Worm (Caenorhabditis elegans) whole organism, young adult: ENCODE results near the gene F29C12.6.
"Not testable (repeated sequence)": the region's sequence is repeated elsewhere in the genome, so short reads cannot be mapped to it uniquely, and the experiment has no call there.

Experiments
- F33H1.4 ChIP-seq: fragments of 200-800 bp; sonication (Bioruptor generic); IDR thresholded peaks from 2 replicates; pipeline ENCODE4 v1.3.6; 2022; ENCODE audit warnings: missing genetic modification reagents, missing genetic modification characterization, missing compliant biosample characterization
- F39B2.1 ChIP-seq: fragments of 200-800 bp; sonication (Bioruptor generic); IDR thresholded peaks from 2 replicates; pipeline ENCODE4 v1.3.6; 2022; ENCODE audit warnings: missing genetic modification reagents, missing genetic modification characterization, missing compliant biosample characterization
- F49E8.2 ChIP-seq: sonication (generic microtip); optimal IDR thresholded peaks from 3 replicates; lab custom pipeline; 2017; ENCODE audit warnings: missing genetic modification characterization, mild to moderate bottlenecking, missing compliant biosample characterization, antibody characterized with exemption, moderate library complexity; ENCODE audit not compliant: insufficient read depth
- F55B11.4 ChIP-seq: sonication (generic microtip); optimal IDR thresholded peaks from 2 replicates; lab custom pipeline; 2016; ENCODE audit warnings: missing compliant biosample characterization, missing genetic modification characterization, borderline replicate concordance; ENCODE audit not compliant: insufficient read depth
- K11D2.4 ChIP-seq: fragments of 200-800 bp; sonication (Bioruptor generic); IDR thresholded peaks from 2 replicates; pipeline ENCODE4 v1.3.6; 2022; ENCODE audit warnings: missing genetic modification reagents, missing genetic modification characterization, missing compliant biosample characterization
- K12H6.12 ChIP-seq: fragments of 200-800 bp; sonication (Bioruptor generic); optimal IDR thresholded peaks from 2 replicates; lab custom pipeline; 2018; ENCODE audit warnings: mild to moderate bottlenecking, missing genetic modification characterization, missing compliant biosample characterization
- T26A5.8 ChIP-seq: sonication (generic microtip); optimal IDR thresholded peaks from 2 replicates; lab custom pipeline; 2016; ENCODE audit warnings: missing genetic modification characterization, missing compliant biosample characterization
- Y56A3A.18 ChIP-seq: fragments of 200-800 bp; sonication (Bioruptor generic); IDR thresholded peaks from 2 replicates; pipeline ENCODE4 v1.3.6; 2022; ENCODE audit warnings: missing genetic modification reagents, missing genetic modification characterization, missing compliant biosample characterization
- Y95B8A.8 ChIP-seq: fragments of 200-800 bp; sonication (Bioruptor generic); IDR thresholded peaks from 2 replicates; pipeline ENCODE4 v1.3.6; 2022; ENCODE audit warnings: missing genetic modification reagents, missing genetic modification characterization, missing compliant biosample characterization
- aptf-2 ChIP-seq: fragments of 200-800 bp; sonication (Bioruptor generic); conservative IDR thresholded peaks from 2 replicates; pipeline ENCODE4 v1.3.6; 2022; ENCODE audit warnings: missing genetic modification reagents, missing genetic modification characterization, missing compliant biosample characterization
- atf-7 ChIP-seq: sonication (generic microtip); optimal IDR thresholded peaks from 2 replicates; lab custom pipeline; 2017; ENCODE audit warnings: mild to moderate bottlenecking, missing genetic modification characterization, missing compliant biosample characterization
- athp-1 ChIP-seq: sonication (generic microtip); optimal IDR thresholded peaks from 2 replicates; lab custom pipeline; 2017; ENCODE audit warnings: mild to moderate bottlenecking, missing genetic modification characterization, missing compliant biosample characterization
- ceh-40 ChIP-seq: fragments of 200-800 bp; sonication (Bioruptor generic); IDR thresholded peaks from 2 replicates; pipeline ENCODE4 v1.3.6; 2022; ENCODE audit warnings: missing genetic modification characterization, missing compliant biosample characterization
- ceh-58 ChIP-seq: fragments of 200-800 bp; sonication (Bioruptor generic); IDR thresholded peaks from 2 replicates; pipeline ENCODE4 v1.3.6; 2022; ENCODE audit warnings: missing genetic modification characterization, missing compliant biosample characterization
- chd-7 ChIP-seq: sonication (generic microtip); optimal IDR thresholded peaks from 2 replicates; lab custom pipeline; 2016; ENCODE audit warnings: mild to moderate bottlenecking, missing genetic modification characterization, moderate library complexity, missing compliant biosample characterization
- die-1 ChIP-seq: sonication (generic microtip); optimal IDR thresholded peaks from 2 replicates; lab custom pipeline; 2016; ENCODE audit warnings: missing genotype, mild to moderate bottlenecking, missing genetic modification characterization, missing compliant biosample characterization
- dpl-1 ChIP-seq: fragments of 150-350 bp; optimal IDR thresholded peaks from 2 replicates; lab custom pipeline; 2014; ENCODE audit warnings: missing biosample characterization, missing genetic modification reagents, missing genetic modification characterization
- efl-1 ChIP-seq: fragments of 150-350 bp; optimal IDR thresholded peaks from 2 replicates; lab custom pipeline; 2014; ENCODE audit warnings: missing biosample characterization, missing genetic modification reagents, missing genetic modification characterization
- ets-4 ChIP-seq: fragments of 200-800 bp; sonication (Bioruptor generic); optimal IDR thresholded peaks from 2 replicates; lab custom pipeline; 2018; ENCODE audit warnings: mild to moderate bottlenecking, missing genetic modification characterization, missing compliant biosample characterization
- fkh-3 ChIP-seq: sonication (generic microtip); optimal IDR thresholded peaks from 2 replicates; lab custom pipeline; 2016; ENCODE audit warnings: mild to moderate bottlenecking, missing genetic modification characterization, missing compliant biosample characterization
- him-1 ChIP-seq: sonication (generic microtip); optimal IDR thresholded peaks from 2 replicates; lab custom pipeline; 2016; ENCODE audit warnings: missing genotype, missing genetic modification reagents, missing genetic modification characterization, missing compliant biosample characterization
- hlh-12 ChIP-seq: sonication (generic microtip); optimal IDR thresholded peaks from 2 replicates; lab custom pipeline; 2016; ENCODE audit warnings: missing genetic modification characterization, missing compliant biosample characterization
- hrde-1 ChIP-seq: sonication (generic microtip); optimal IDR thresholded peaks from 2 replicates; lab custom pipeline; 2016; ENCODE audit warnings: missing genetic modification characterization, mild to moderate bottlenecking, missing compliant biosample characterization, moderate library complexity, missing genotype, missing genetic modification reagents, borderline replicate concordance
- lin-35 ChIP-seq, 3 experiments: fragments of 150-350 bp in 2 of 3; sonication (generic microtip) in 1 of 3; optimal IDR thresholded peaks; 2 replicates each; lab custom pipeline; 2014 to 2018; ENCODE audit warnings: missing biosample characterization in 3 of 3, missing genetic modification characterization in 3 of 3, missing genetic modification reagents in 3 of 3
- lin-54 ChIP-seq: fragments of 200-800 bp; sonication (Bioruptor generic); optimal IDR thresholded peaks from 2 replicates; lab custom pipeline; 2018; ENCODE audit warnings: mild to moderate bottlenecking, missing genetic modification characterization, missing compliant biosample characterization
- lsl-1 ChIP-seq: fragments of 200-800 bp; sonication (Bioruptor generic); optimal IDR thresholded peaks from 2 replicates; lab custom pipeline; 2018; ENCODE audit warnings: mild to moderate bottlenecking, missing genetic modification characterization, moderate library complexity, missing compliant biosample characterization
- madf-10 ChIP-seq: sonication (generic microtip); optimal IDR thresholded peaks from 2 replicates; lab custom pipeline; 2016; ENCODE audit warnings: mild to moderate bottlenecking, missing genetic modification characterization, missing compliant biosample characterization
- madf-6 ChIP-seq: fragments of 200-800 bp; sonication (Bioruptor generic); IDR thresholded peaks from 2 replicates; pipeline ENCODE4 v1.3.6; 2022; ENCODE audit warnings: missing genetic modification reagents, missing genetic modification characterization, missing compliant biosample characterization
- nfya-2 ChIP-seq: fragments of 200-800 bp; sonication (Bioruptor generic); IDR thresholded peaks from 2 replicates; pipeline ENCODE4 v1.3.6; 2022; ENCODE audit warnings: missing genetic modification reagents, missing genetic modification characterization, missing compliant biosample characterization
- rcor-1 ChIP-seq: fragments of 200-800 bp; sonication (Bioruptor generic); IDR thresholded peaks from 2 replicates; pipeline ENCODE4 v1.3.6; 2022; ENCODE audit warnings: missing genetic modification reagents, missing genetic modification characterization, missing compliant biosample characterization
- snpc-4 ChIP-seq, 5 experiments: fragments of 150-350 bp in 1 of 5; sonication (generic microtip) in 4 of 5; optimal IDR thresholded peaks; 2 replicates each; lab custom pipeline; 2014 to 2018; ENCODE audit warnings: missing genetic modification characterization in 5 of 5, missing biosample characterization in 3 of 5, antibody characterized with exemption in 2 of 5, mild to moderate bottlenecking in 2 of 5, missing compliant biosample characterization in 2 of 5, missing genotype in 2 of 5, moderate library complexity in 2 of 5, missing genetic modification reagents in 1 of 5
- somi-1 ChIP-seq: fragments of 200-800 bp; sonication (Bioruptor generic); optimal IDR thresholded peaks from 2 replicates; lab custom pipeline; 2018; ENCODE audit warnings: mild to moderate bottlenecking, missing genetic modification characterization, missing compliant biosample characterization
- tbx-9 ChIP-seq: sonication (generic microtip); optimal IDR thresholded peaks from 2 replicates; lab custom pipeline; 2016; ENCODE audit warnings: borderline replicate concordance, missing genetic modification characterization, inconsistent platforms, missing compliant biosample characterization
- unc-130 ChIP-seq: sonication (generic microtip); optimal IDR thresholded peaks from 2 replicates; lab custom pipeline; 2016; ENCODE audit warnings: missing genetic modification reagents, missing genetic modification characterization, missing compliant biosample characterization
- zim-3 ChIP-seq: sonication (generic microtip); optimal IDR thresholded peaks from 2 replicates; lab custom pipeline; 2017; ENCODE audit warnings: mild to moderate bottlenecking, missing genetic modification characterization, moderate library complexity, missing compliant biosample characterization
- ztf-6 ChIP-seq: fragments of 200-800 bp; sonication (Bioruptor generic); IDR thresholded peaks from 2 replicates; pipeline ENCODE4 v1.3.6; 2022; ENCODE audit warnings: missing genetic modification reagents, missing genetic modification characterization, missing compliant biosample characterization

The F29C12.6 gene

DNA sequence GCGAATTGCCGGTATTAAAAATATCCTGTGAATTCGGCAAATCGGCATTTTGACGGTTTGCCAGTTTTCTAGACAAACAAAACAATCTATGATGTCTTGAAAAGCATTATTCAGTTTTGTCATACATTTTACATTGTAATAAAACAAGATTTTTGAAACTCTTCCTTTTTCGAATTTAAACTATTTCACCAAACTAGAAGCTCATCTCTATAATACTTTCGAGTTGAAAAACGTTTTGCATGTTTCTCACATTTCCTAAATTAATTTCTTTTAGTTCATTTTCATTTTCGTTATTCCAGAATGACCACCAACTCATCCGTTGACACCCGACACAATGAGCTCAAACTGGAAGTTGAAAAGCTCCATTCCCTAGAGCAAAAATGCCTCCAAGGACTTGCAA is at the start of gene F29C12.6:
Gene F29C12.6, plus strand, starts transcription at position 301 of the 400 bp plus-strand sequence.
- no peak for TF ChIP-seq rcor-1 (GFP tag; lab: Robert Waterston, UW)
- no peak for TF ChIP-seq efl-1 (GFP tag; lab: Kevin White, UChicago)
- no peak for TF ChIP-seq die-1
- TF ChIP-seq hrde-1 (tag; lab: Kevin White, UChicago), result no peak
- no peak for TF ChIP-seq athp-1 (tag; lab: Kevin White, UChicago)
- no peak for TF ChIP-seq K11D2.4
- no peak for TF ChIP-seq hlh-12 (tag; lab: Kevin White, UChicago)
- no peak for TF ChIP-seq F39B2.1
- TF ChIP-seq lin-54 (GFP tag; lab: Kevin White, UChicago), result no peak
- no peak for TF ChIP-seq fkh-3
- no peak for TF ChIP-seq him-1 (tag; lab: Kevin White, UChicago)
- TF ChIP-seq zim-3 (tag; lab: Kevin White, UChicago), result no peak
- no peak for TF ChIP-seq chd-7 (tag; lab: Kevin White, UChicago)
- TF ChIP-seq ets-4 (GFP tag; lab: Kevin White, UChicago), result no peak

DNA sequence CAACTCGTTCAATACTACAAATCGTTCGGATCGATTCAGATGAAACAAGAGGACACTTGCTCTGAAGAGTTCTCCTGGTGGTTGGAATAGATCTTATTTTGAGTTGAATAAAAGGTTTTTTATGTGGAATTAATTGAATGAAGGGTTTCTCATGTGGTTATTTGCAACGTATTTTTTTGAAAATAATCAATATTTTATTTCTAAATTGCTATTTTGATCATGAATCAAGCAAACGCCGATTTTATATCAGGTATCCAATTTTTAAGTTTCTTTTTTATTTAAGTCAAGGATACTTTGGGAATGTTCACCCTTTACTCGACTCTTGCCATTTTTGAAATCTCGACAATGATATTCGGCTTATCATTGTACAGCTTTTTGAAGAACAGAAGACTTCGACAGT is 49.1 kb upstream of the F29C12.6 start, which contains the start of gene Y81G3A.2:
Gene Y81G3A.2, plus strand, starts transcription at position 301 of the 400 bp plus-strand sequence.
- not testable (repeated sequence) for TF ChIP-seq F49E8.2 (tag; lab: Kevin White, UChicago); T26A5.8; efl-1 (GFP tag; lab: Kevin White, UChicago)

DNA sequence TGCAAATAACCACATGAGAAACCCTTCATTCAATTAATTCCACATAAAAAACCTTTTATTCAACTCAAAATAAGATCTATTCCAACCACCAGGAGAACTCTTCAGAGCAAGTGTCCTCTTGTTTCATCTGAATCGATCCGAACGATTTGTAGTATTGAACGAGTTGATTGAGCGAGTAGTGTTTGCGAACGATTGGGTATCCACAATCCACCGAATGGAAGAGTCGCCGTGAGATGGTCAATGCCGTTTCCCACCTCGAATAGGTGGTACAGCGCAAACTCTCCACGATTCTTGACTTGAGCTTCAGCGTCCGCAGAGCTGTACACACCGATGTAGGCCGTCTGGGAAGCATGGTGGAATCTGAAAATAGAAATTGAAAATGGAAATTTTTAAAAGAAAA is 47.3 kb upstream of the F29C12.6 start, which contains the start of gene Y81G3A.6:
Gene Y81G3A.6, minus strand, starts transcription at position 101 of the 400 bp plus-strand sequence.
- not testable (repeated sequence) for TF ChIP-seq K11D2.4; madf-10 (tag; lab: Kevin White, UChicago); Y56A3A.18 (GFP tag; lab: Robert Waterston, UW)

DNA sequence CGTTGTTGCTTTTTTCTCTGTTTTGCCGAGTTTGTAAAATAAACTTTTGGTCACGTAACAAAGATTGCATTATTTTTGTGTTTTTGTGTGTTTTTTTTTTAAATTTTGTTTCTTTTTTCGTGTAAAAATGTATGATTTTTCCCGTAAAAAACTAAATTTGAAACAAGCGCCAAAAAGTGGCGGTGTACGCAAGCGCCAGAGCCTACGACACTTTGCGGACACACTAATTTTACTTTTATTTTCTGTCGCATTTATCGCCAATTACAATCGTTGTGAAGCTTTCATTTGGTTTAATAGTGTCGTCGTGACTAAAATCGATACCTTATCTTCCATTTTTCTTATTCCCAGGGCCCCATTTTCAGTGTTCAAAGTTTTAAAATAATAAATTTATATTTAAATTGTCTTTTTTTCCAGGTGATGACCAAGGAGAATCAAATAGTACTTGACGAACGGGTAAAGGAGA is 45.9 kb upstream of the F29C12.6 start, which contains the start of the genes Y81G3A.1 and gcn-2:
Gene Y81G3A.1, minus strand, starts transcription at position 175 of the 463 bp plus-strand sequence.
Gene gcn-2, plus strand, starts transcription at position 413 of the 463 bp plus-strand sequence.
- no peak for TF ChIP-seq atf-7 (tag; lab: Kevin White, UChicago)
- TF ChIP-seq ceh-40 (GFP tag; lab: Robert Waterston, UW), result no peak
- no peak for TF ChIP-seq somi-1 (GFP tag; lab: Kevin White, UChicago)
- no peak for TF ChIP-seq lsl-1 (GFP tag; lab: Kevin White, UChicago)
- TF ChIP-seq tbx-9 (tag; lab: Kevin White, UChicago), result no peak
- TF ChIP-seq nfya-2 (GFP tag; lab: Robert Waterston, UW), result no peak
- peak; percentile 76 for TF ChIP-seq efl-1 (GFP tag; lab: Kevin White, UChicago)
- no peak for TF ChIP-seq unc-130 (GFP tag; lab: Kevin White, UChicago)
- no peak for TF ChIP-seq snpc-4 (GFP tag; optimal IDR thresholded peaks at IDR 0.05; lab: Kevin White, UChicago)
- peak in 1 of 4 experiments; percentile 11 for TF ChIP-seq snpc-4 (tag; optimal IDR thresholded peaks at IDR 0.05; lab: Kevin White, UChicago)
- no peak for TF ChIP-seq Y95B8A.8 (GFP tag; lab: Robert Waterston, UW)
- TF ChIP-seq ztf-6, result no peak
- no peak for TF ChIP-seq aptf-2 (GFP tag; lab: Robert Waterston, UW)
- no peak for TF ChIP-seq hrde-1 (tag; lab: Kevin White, UChicago)
- TF ChIP-seq fkh-3, result no peak
- TF ChIP-seq ceh-58 (GFP tag; lab: Robert Waterston, UW), result no peak
- no peak for TF ChIP-seq K12H6.12 (tag; lab: Kevin White, UChicago)
- no peak for TF ChIP-seq F55B11.4 (tag; lab: Kevin White, UChicago)
- peak; percentile 82 for TF ChIP-seq dpl-1 (GFP tag; lab: Kevin White, UChicago)
- peak; percentile 14; the same call in 1 of the 2 replicates for TF ChIP-seq F33H1.4 (GFP tag; lab: Robert Waterston, UW)
- peak; percentile 88 for TF ChIP-seq lin-54 (GFP tag; lab: Kevin White, UChicago)
- TF ChIP-seq lin-35 (GFP tag; optimal IDR thresholded peaks at IDR 0.05; lab: Kevin White, UChicago), result peak in 1 of 3 experiments; percentile 91
- peak; percentile 42; the same call in 1 of the 2 replicates for TF ChIP-seq madf-6 (GFP tag; lab: Robert Waterston, UW)
